Fruit fly (Drosophila melanogaster) whole organism, embryonic: ENCODE measurements around the gene CG15922.

ENCODE experiments used
- Abd-B ChIP-seq: fragments of 200-800 bp; sonication (Bioruptor generic); optimal IDR thresholded peaks from 2 replicates; lab custom pipeline; 2018; ENCODE audit warnings: missing biosample characterization, mild to moderate bottlenecking, missing genetic modification characterization, moderate library complexity
- Antp ChIP-seq: fragments of 200-800 bp; sonication (Bioruptor generic); optimal IDR thresholded peaks from 3 replicates; lab custom pipeline; 2016; ENCODE audit warnings: missing biosample characterization, missing genetic modification characterization
- Bteb2 ChIP-seq: fragments of 200-800 bp; sonication (Bioruptor generic); optimal IDR thresholded peaks from 2 replicates; lab custom pipeline; 2016; ENCODE audit warnings: missing biosample characterization, missing genetic modification characterization
- CG10543 ChIP-seq: fragments of 200-800 bp; sonication (Bioruptor generic); optimal IDR thresholded peaks from 3 replicates; lab custom pipeline; 2017; ENCODE audit warnings: missing biosample characterization, mild to moderate bottlenecking, missing genetic modification characterization, moderate library complexity
- CG10565 ChIP-seq: fragments of 200-800 bp; sonication (Bioruptor generic); optimal IDR thresholded peaks from 3 replicates; lab custom pipeline; 2016; ENCODE audit warnings: missing biosample characterization, mild to moderate bottlenecking, missing genetic modification characterization
- CG11085 ChIP-seq: fragments of 200-800 bp; sonication (Bioruptor generic); IDR thresholded peaks from 2 replicates; pipeline ENCODE4 v1.3.6; 2022; ENCODE audit warnings: missing biosample characterization, missing genetic modification characterization
- CG12104 ChIP-seq: fragments of 200-800 bp; sonication (Bioruptor generic); optimal IDR thresholded peaks from 3 replicates; lab custom pipeline; 2016; ENCODE audit warnings: missing biosample characterization, missing genetic modification characterization
- CG12769 ChIP-seq: fragments of 200-800 bp; sonication (Bioruptor generic); optimal IDR thresholded peaks from 2 replicates; lab custom pipeline; 2019; ENCODE audit warnings: missing biosample characterization, mild to moderate bottlenecking, missing genetic modification characterization, moderate library complexity
- CG1602 ChIP-seq: fragments of 200-800 bp; sonication (Bioruptor generic); optimal IDR thresholded peaks from 3 replicates; lab custom pipeline; 2016; ENCODE audit warnings: missing biosample characterization, missing genetic modification characterization
- CG1603 ChIP-seq: fragments of 200-800 bp; sonication (Bioruptor generic); optimal IDR thresholded peaks from 2 replicates; lab custom pipeline; 2019; ENCODE audit warnings: missing biosample characterization, mild to moderate bottlenecking, missing genetic modification characterization, moderate library complexity
- CG16815 ChIP-seq: fragments of 200-800 bp; sonication (Bioruptor generic); optimal IDR thresholded peaks from 3 replicates; lab custom pipeline; 2017; ENCODE audit warnings: missing biosample characterization, mild to moderate bottlenecking, missing genetic modification characterization
- CG17359 ChIP-seq: fragments of 200-800 bp; sonication (Bioruptor generic); optimal IDR thresholded peaks from 3 replicates; lab custom pipeline; 2018; ENCODE audit warnings: missing biosample characterization, mild to moderate bottlenecking, missing genetic modification characterization, moderate library complexity
- CG18011 ChIP-seq: fragments of 200-800 bp; sonication (Bioruptor generic); optimal IDR thresholded peaks from 2 replicates; lab custom pipeline; 2017; ENCODE audit warnings: missing biosample characterization, missing genetic modification characterization, mild to moderate bottlenecking, moderate library complexity, missing genotype
- CG1832 ChIP-seq: fragments of 200-800 bp; sonication (Bioruptor generic); optimal IDR thresholded peaks from 2 replicates; lab custom pipeline; 2017; ENCODE audit warnings: missing biosample characterization, mild to moderate bottlenecking, missing genetic modification characterization, inconsistent platforms
- CG2129 ChIP-seq: fragments of 200-800 bp; sonication (Bioruptor generic); IDR thresholded peaks from 2 replicates; pipeline ENCODE4 v1.3.6; 2022; ENCODE audit warnings: missing biosample characterization, missing genetic modification characterization; ENCODE audit not compliant: partially characterized antibody
- CG2875 ChIP-seq: fragments of 200-800 bp; sonication (Bioruptor generic); optimal IDR thresholded peaks from 2 replicates; lab custom pipeline; 2017; ENCODE audit warnings: missing biosample characterization, mild to moderate bottlenecking, missing genetic modification characterization, missing genetic modification reagents
- CG42726 ChIP-seq: fragments of 200-800 bp; sonication (Bioruptor generic); IDR thresholded peaks from 2 replicates; pipeline ENCODE4 v1.3.6; 2022; ENCODE audit warnings: missing biosample characterization, missing genetic modification characterization; ENCODE audit not compliant: partially characterized antibody
- CG5180 ChIP-seq: fragments of 200-800 bp; sonication (Bioruptor generic); optimal IDR thresholded peaks from 3 replicates; lab custom pipeline; 2017; ENCODE audit warnings: missing biosample characterization, missing genetic modification characterization, mild to moderate bottlenecking, moderate library complexity, missing genetic modification reagents
- CG8290 ChIP-seq, 3 experiments: fragments of 200-800 bp; sonication (Bioruptor generic); optimal IDR thresholded peaks; 2 replicates each; lab custom pipeline; 2016 to 2019; ENCODE audit warnings: missing biosample characterization in 3 of 3, missing genetic modification characterization in 3 of 3, mild to moderate bottlenecking in 2 of 3, moderate library complexity in 1 of 3
- CG8359 ChIP-seq: fragments of 200-800 bp; sonication (Bioruptor generic); optimal IDR thresholded peaks from 2 replicates; lab custom pipeline; 2017; ENCODE audit warnings: missing biosample characterization, mild to moderate bottlenecking, missing genetic modification characterization, borderline replicate concordance
- D19B ChIP-seq: fragments of 200-800 bp; sonication (Bioruptor generic); optimal IDR thresholded peaks from 2 replicates; lab custom pipeline; 2017; ENCODE audit warnings: missing biosample characterization, mild to moderate bottlenecking, missing genetic modification characterization
- Ets65A ChIP-seq: fragments of 200-800 bp; sonication (Bioruptor generic); peaks from one replicate; lab custom pipeline; 2016; ENCODE audit warnings: missing biosample characterization, missing genetic modification characterization
- Gug ChIP-seq: fragments of 200-800 bp; sonication (Bioruptor generic); IDR thresholded peaks from 4 replicates; pipeline ENCODE4 v1.3.6; 2022; ENCODE audit warnings: missing biosample characterization, missing genetic modification characterization
- Jarid2 ChIP-seq: fragments of 200-800 bp; sonication (Bioruptor generic); optimal IDR thresholded peaks from 3 replicates; lab custom pipeline; 2017; ENCODE audit warnings: mild to moderate bottlenecking, missing biosample characterization, missing genetic modification reagents, missing genetic modification characterization
- MESR4 ChIP-seq: fragments of 200-800 bp; sonication (Bioruptor generic); optimal IDR thresholded peaks from 2 replicates; lab custom pipeline; 2018; ENCODE audit warnings: missing biosample characterization, mild to moderate bottlenecking, missing genetic modification characterization, moderate library complexity
- MTF-1 ChIP-seq: fragments of 200-800 bp; sonication (Bioruptor generic); optimal IDR thresholded peaks from 2 replicates; lab custom pipeline; 2018; ENCODE audit warnings: missing biosample characterization, mild to moderate bottlenecking, missing genetic modification characterization, borderline replicate concordance
- NK7.1 ChIP-seq: fragments of 200-800 bp; sonication (Bioruptor generic); optimal IDR thresholded peaks from 3 replicates; lab custom pipeline; 2016; ENCODE audit warnings: missing biosample characterization, missing genetic modification characterization
- Neu2 ChIP-seq: fragments of 200-800 bp; sonication (Bioruptor generic); optimal IDR thresholded peaks from 3 replicates; lab custom pipeline; 2016; ENCODE audit warnings: missing biosample characterization, missing genetic modification characterization, borderline replicate concordance
- Rfx ChIP-seq: fragments of 200-800 bp; sonication (Bioruptor generic); IDR thresholded peaks from 2 replicates; pipeline ENCODE4 v1.3.6; 2022; ENCODE audit warnings: missing biosample characterization, missing genetic modification characterization
- Ssrp ChIP-seq: fragments of 200-800 bp; sonication (Bioruptor generic); optimal IDR thresholded peaks from 2 replicates; lab custom pipeline; 2018; ENCODE audit warnings: missing biosample characterization, mild to moderate bottlenecking, missing genetic modification characterization, moderate library complexity
- al ChIP-seq: fragments of 200-800 bp; sonication (Bioruptor generic); IDR thresholded peaks from 2 replicates; pipeline ENCODE4 v1.3.6; 2022; ENCODE audit warnings: missing biosample characterization, missing genetic modification characterization
- ap ChIP-seq: fragments of 200-800 bp; sonication (Bioruptor generic); IDR thresholded peaks from 2 replicates; pipeline ENCODE4 v1.3.6; 2022; ENCODE audit warnings: missing biosample characterization, missing genetic modification characterization
- ara ChIP-seq: fragments of 200-800 bp; sonication (Bioruptor generic); IDR thresholded peaks from 2 replicates; pipeline ENCODE4 v1.3.6; 2022; ENCODE audit warnings: missing biosample characterization, missing genetic modification characterization
- crc ChIP-seq: fragments of 200-800 bp; sonication (Bioruptor generic); optimal IDR thresholded peaks from 2 replicates; lab custom pipeline; 2016; ENCODE audit warnings: missing biosample characterization, missing genetic modification characterization
- croc ChIP-seq: fragments of 200-800 bp; sonication (Bioruptor generic); conservative IDR thresholded peaks from 3 replicates; pipeline ENCODE4 v1.3.6; 2022; ENCODE audit warnings: missing biosample characterization, missing genetic modification characterization
- dmrt99B ChIP-seq: fragments of 200-800 bp; sonication (Bioruptor generic); optimal IDR thresholded peaks from 2 replicates; lab custom pipeline; 2018; ENCODE audit warnings: missing biosample characterization, mild to moderate bottlenecking, missing genetic modification characterization, moderate library complexity
- emc ChIP-seq: fragments of 200-800 bp; sonication (Bioruptor generic); optimal IDR thresholded peaks from 2 replicates; lab custom pipeline; 2016; ENCODE audit warnings: missing biosample characterization, missing genetic modification characterization
- ems ChIP-seq: fragments of 200-800 bp; sonication (Bioruptor generic); optimal IDR thresholded peaks from 3 replicates; lab custom pipeline; 2016; ENCODE audit warnings: missing biosample characterization, missing genetic modification characterization
- h ChIP-seq: fragments of >200 bp; optimal IDR thresholded peaks from 2 replicates; lab custom pipeline; 2017
- jigr1 ChIP-seq: fragments of 200-800 bp; sonication (Bioruptor generic); IDR thresholded peaks from 3 replicates; pipeline ENCODE4 v1.3.6; 2022; ENCODE audit warnings: missing biosample characterization, missing genetic modification characterization
- jing ChIP-seq: fragments of 200-800 bp; sonication (Bioruptor generic); optimal IDR thresholded peaks from 2 replicates; lab custom pipeline; 2018; ENCODE audit warnings: missing biosample characterization, mild to moderate bottlenecking, missing genetic modification characterization
- kah ChIP-seq: fragments of 200-800 bp; sonication (Bioruptor generic); optimal IDR thresholded peaks from 2 replicates; lab custom pipeline; 2018; ENCODE audit warnings: missing biosample characterization, mild to moderate bottlenecking, missing genetic modification characterization
- lmd ChIP-seq: fragments of 200-800 bp; sonication (Bioruptor generic); IDR thresholded peaks from 2 replicates; pipeline ENCODE4 v1.3.6; 2022; ENCODE audit warnings: missing biosample characterization, missing genetic modification characterization
- org-1 ChIP-seq: fragments of 200-800 bp; sonication (Bioruptor generic); optimal IDR thresholded peaks from 2 replicates; lab custom pipeline; 2017; ENCODE audit warnings: missing biosample characterization, missing genetic modification characterization
- pb ChIP-seq: fragments of 200-800 bp; sonication (Bioruptor generic); optimal IDR thresholded peaks from 3 replicates; lab custom pipeline; 2016; ENCODE audit warnings: missing biosample characterization, missing genetic modification characterization
- pnt ChIP-seq: fragments of 200-800 bp; sonication (Bioruptor generic); optimal IDR thresholded peaks from 3 replicates; lab custom pipeline; 2016; ENCODE audit warnings: missing biosample characterization, missing genetic modification characterization
- sens ChIP-seq: fragments of 200-800 bp; sonication (Bioruptor generic); peaks from one replicate; lab custom pipeline; 2016; ENCODE audit warnings: missing biosample characterization, missing genetic modification characterization
- vfl ChIP-seq: fragments of 200-800 bp; sonication (Bioruptor generic); optimal IDR thresholded peaks from 2 replicates; lab custom pipeline; 2016; ENCODE audit warnings: missing biosample characterization, missing genetic modification characterization
- vvl ChIP-seq: fragments of 200-800 bp; sonication (Bioruptor generic); IDR thresholded peaks from 2 replicates; pipeline ENCODE4 v1.3.6; 2022; ENCODE audit warnings: missing biosample characterization, missing genetic modification characterization
- yki ChIP-seq: fragments of >200 bp; optimal IDR thresholded peaks from 3 replicates; lab custom pipeline; 2018
- zen ChIP-seq: fragments of 200-800 bp; sonication (Bioruptor generic); optimal IDR thresholded peaks from 3 replicates; lab custom pipeline; 2018; ENCODE audit warnings: missing biosample characterization, mild to moderate bottlenecking, missing genetic modification characterization, moderate library complexity

Gene CG15922

DNA sequence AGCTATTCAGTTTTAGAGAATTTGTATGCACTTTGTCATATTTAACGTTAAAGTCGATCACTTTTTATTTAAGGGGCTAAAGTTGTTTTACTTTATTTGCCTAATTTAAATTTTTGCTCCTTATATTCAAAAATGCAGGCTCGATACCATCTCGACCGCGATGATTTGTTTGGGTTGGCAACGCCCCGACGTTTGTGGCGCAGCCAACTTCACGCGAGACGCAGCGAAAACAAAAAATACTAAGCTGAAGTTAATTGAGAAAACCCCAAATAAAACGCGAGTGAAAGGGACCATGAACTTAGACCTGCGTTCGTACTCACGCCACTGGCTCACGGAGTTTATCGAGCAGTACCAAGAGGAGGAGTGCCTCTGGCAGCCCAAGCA is 2.0 kb downstream of the CG15922 start (continued):
- TF ChIP-seq MTF-1 (GFP tag; lab: Kevin White, UChicago) (peak; percentile 28), jigr1 (GFP tag; lab: Robert Waterston, UW) (no peak), Rfx (GFP tag; lab: Robert Waterston, UW) (peak; percentile 71), ara (no peak), D19B (GFP tag; lab: Kevin White, UChicago) (no peak), croc (GFP tag; lab: Robert Waterston, UW) (no peak), CG12104 (GFP tag; lab: Kevin White, UChicago) (no peak), vvl (GFP tag; lab: Robert Waterston, UW) (peak; percentile 35; the same call in 1 of the 2 replicates), CG1603 (tag; lab: Kevin White, UChicago) (peak; percentile 49), CG1602 (GFP tag; lab: Kevin White, UChicago) (no peak), Ets65A (GFP tag; lab: Kevin White, UChicago) (peak; percentile 94), CG8359 (GFP tag; lab: Kevin White, UChicago) (no peak), al (no peak), pb (GFP tag; lab: Kevin White, UChicago) (peak; percentile 17), CG1832 (GFP tag; lab: Kevin White, UChicago) (no peak), CG16815 (GFP tag; lab: Kevin White, UChicago) (no peak), CG10543 (GFP tag; lab: Kevin White, UChicago) (no peak), ap (GFP tag; lab: Robert Waterston, UW) (no peak), MESR4 (GFP tag; lab: Kevin White, UChicago) (peak; percentile 81), Bteb2 (no peak), kah (GFP tag; lab: Kevin White, UChicago) (no peak), lmd (GFP tag; lab: Robert Waterston, UW) (no peak), CG5180 (peak; percentile 15), Ssrp (tag; lab: Kevin White, UChicago) (peak; percentile 4), jing (no peak), CG18011 (GFP tag; lab: Kevin White, UChicago) (no peak), CG12769 (no peak), org-1 (GFP tag; lab: Kevin White, UChicago) (no peak), ems (no peak), Neu2 (GFP tag; lab: Kevin White, UChicago) (no peak), h (no peak), CG11085 (0 out of 2 replicates have a peak, but pooled peaks have one; percentile 8), sens (GFP tag; lab: Kevin White, UChicago) (peak; percentile 50), Gug (GFP tag; lab: Robert Waterston, UW) (peak; percentile 21; the same call in 1 of the 4 replicates), CG2875 (peak; percentile 1), NK7.1 (GFP tag; lab: Kevin White, UChicago) (no peak), CG2129 (GFP tag; lab: Robert Waterston, UW) (peak; percentile 48), crc (no peak), CG8290 (GFP tag; optimal IDR thresholded peaks at IDR 0.05; lab: Kevin White, UChicago) (no peak), CG8290 (tag; optimal IDR thresholded peaks at IDR 0.05; lab: Kevin White, UChicago) (peak in 1 of 2 experiments; percentile 79), zen (tag; lab: Kevin White, UChicago) (no peak), CG42726 (peak; percentile 48; the same call in 1 of the 2 replicates), emc (no peak), Abd-B (no peak), Jarid2 (GFP tag; lab: Kevin White, UChicago) (no peak), dmrt99B (tag; lab: Kevin White, UChicago) (no peak), yki (lab: Kevin White, UChicago) (no peak), Antp (GFP tag; lab: Kevin White, UChicago) (no peak), vfl (GFP tag; lab: Kevin White, UChicago) (no peak), CG17359 (tag; lab: Kevin White, UChicago) (no peak), pnt (GFP tag; lab: Kevin White, UChicago) (no peak), CG10565 (GFP tag; lab: Kevin White, UChicago) (no peak)
